Worm (Caenorhabditis elegans): Measurements from ENCODE around the gene sru-28.

- TF ChIP-seq nhr-12 (tag; optimal IDR thresholded peaks at IDR 0.05) = no peak
- no peak for TF ChIP-seq snpc-4 (tag; optimal IDR thresholded peaks at IDR 0.05)
- no peak for TF ChIP-seq nhr-28 (tag; optimal IDR thresholded peaks at IDR 0.05)
- no peak for TF ChIP-seq ama-1 (optimal IDR thresholded peaks at IDR 0.05)
Observed at ce11 chrV:1505995-1506394, at the start of gene sru-28.
